Worm (Caenorhabditis elegans): ENCODE results near the gene bbs-5.

The bbs-5 gene

DNA sequence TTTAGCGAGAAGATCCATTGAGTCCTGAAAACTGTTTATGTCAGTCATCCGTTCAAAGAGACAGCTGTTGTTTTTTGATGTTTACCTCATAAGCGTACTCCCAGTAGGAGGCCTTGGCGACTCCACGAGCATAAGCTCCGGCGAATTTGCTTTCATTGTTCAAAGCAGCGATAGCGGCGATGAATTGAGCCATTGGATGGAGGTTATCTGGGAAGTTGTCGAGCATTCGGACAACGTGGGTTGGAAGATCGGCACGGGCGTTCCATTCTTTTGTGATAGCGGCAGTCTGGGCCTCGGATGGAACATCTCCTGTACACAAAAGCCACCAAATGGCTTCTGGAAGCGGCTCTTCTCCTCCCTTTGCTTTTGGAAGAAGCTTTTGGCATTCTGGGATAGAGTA lies 45.7 kb downstream of the bbs-5 start:
- TF ChIP-seq ZK546.5 (tag; optimal IDR thresholded peaks at IDR 0.05), result no peak
- TF ChIP-seq ztf-1 (GFP tag; conservative IDR thresholded peaks at IDR 0.05), result no peak
- no peak for TF ChIP-seq nhr-237 (tag; optimal IDR thresholded peaks at IDR 0.05)
- no peak for TF ChIP-seq lin-11 (tag; optimal IDR thresholded peaks at IDR 0.05)
- no peak for TF ChIP-seq nhr-129 (tag; optimal IDR thresholded peaks at IDR 0.05)
- no peak for TF ChIP-seq unc-39 (tag; optimal IDR thresholded peaks at IDR 0.05)
- no peak for TF ChIP-seq Y55F3AM.14 (GFP tag; optimal IDR thresholded peaks at IDR 0.05)
- no peak for TF ChIP-seq ama-1 (optimal IDR thresholded peaks at IDR 0.05)
- TF ChIP-seq nhr-10 (tag; optimal IDR thresholded peaks at IDR 0.05), result no peak
- no peak for TF ChIP-seq unc-55 (GFP tag; optimal IDR thresholded peaks at IDR 0.05)
- no peak for TF ChIP-seq mbf-1 (tag; optimal IDR thresholded peaks at IDR 0.05)
- TF ChIP-seq snpc-4 (tag; optimal IDR thresholded peaks at IDR 0.05), result no peak
- TF ChIP-seq dmd-4 (tag; optimal IDR thresholded peaks at IDR 0.05), result no peak
- TF ChIP-seq lsy-2 (tag; optimal IDR thresholded peaks at IDR 0.05), result no peak
- TF ChIP-seq elt-1 (tag; optimal IDR thresholded peaks at IDR 0.05), result no peak

DNA sequence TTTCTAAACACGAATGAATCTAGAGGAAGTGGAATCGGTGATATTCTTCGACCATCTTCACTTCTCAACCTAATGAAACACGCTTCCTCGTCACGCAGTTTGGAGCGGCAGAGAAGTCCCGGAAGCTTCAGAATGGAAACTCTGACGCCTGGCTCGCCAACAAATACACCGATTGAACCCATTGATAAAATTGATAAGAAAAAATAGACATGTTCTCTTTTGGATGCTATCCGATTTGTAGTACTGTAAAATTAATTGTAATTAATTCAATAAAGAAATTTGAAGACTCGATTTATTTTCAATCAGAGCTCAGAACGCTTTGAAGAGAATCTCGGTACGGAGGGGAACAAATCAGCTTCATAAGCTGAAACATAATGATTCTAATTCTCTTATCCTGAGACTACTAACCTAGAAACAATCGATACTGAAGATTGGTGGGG lies 47.0 kb downstream of the bbs-5 start:
- peak; percentile 85 for TF ChIP-seq ztf-4 (tag; optimal IDR thresholded peaks at IDR 0.05)
- TF ChIP-seq lin-39 (tag; optimal IDR thresholded peaks at IDR 0.05), result no peak
- TF ChIP-seq lsy-2 (tag; optimal IDR thresholded peaks at IDR 0.05), result peak in 1 of 2 experiments; percentile 80
- TF ChIP-seq crh-2 (tag; optimal IDR thresholded peaks at IDR 0.05), result peak; percentile 85
- TF ChIP-seq lin-13 (GFP tag; optimal IDR thresholded peaks at IDR 0.05), result peak; percentile 58
- TF ChIP-seq F13H6.1 (tag; optimal IDR thresholded peaks at IDR 0.05), result peak; percentile 71
- TF ChIP-seq sem-4 (tag; optimal IDR thresholded peaks at IDR 0.05), result peak; percentile 58
- TF ChIP-seq nhr-10 (tag; optimal IDR thresholded peaks at IDR 0.05), result no peak
- TF ChIP-seq nhr-25 (tag; optimal IDR thresholded peaks at IDR 0.05), result peak; percentile 59
- TF ChIP-seq sma-3 (GFP tag; optimal IDR thresholded peaks at IDR 0.05), result peak; percentile 75
- TF ChIP-seq ama-1 (optimal IDR thresholded peaks at IDR 0.05), result peak; percentile 89
- TF ChIP-seq sma-9 (GFP tag; optimal IDR thresholded peaks at IDR 0.05), result peak; percentile 8
- no peak for TF ChIP-seq sma-9 (tag; optimal IDR thresholded peaks at IDR 0.05)
- TF ChIP-seq nhr-6 (tag; optimal IDR thresholded peaks at IDR 0.05), result peak; percentile 13
- peak; percentile 6 for TF ChIP-seq nhr-129 (tag; optimal IDR thresholded peaks at IDR 0.05)
- TF ChIP-seq Y55F3AM.14 (GFP tag; optimal IDR thresholded peaks at IDR 0.05), result peak; percentile 41
- TF ChIP-seq mdl-1 (tag; optimal IDR thresholded peaks at IDR 0.05), result no peak
- peak; percentile 45 for TF ChIP-seq blmp-1 (tag; optimal IDR thresholded peaks at IDR 0.05; ENCODE audit: insufficient read depth)
- peak; percentile 32 for TF ChIP-seq gmeb-1 (tag; optimal IDR thresholded peaks at IDR 0.05)
- no peak for TF ChIP-seq zag-1 (tag; optimal IDR thresholded peaks at IDR 0.05)

- peak in 1 of 2 experiments; percentile 19 for TF ChIP-seq lsy-2 (tag; optimal IDR thresholded peaks at IDR 0.05)
- no peak for TF ChIP-seq nhr-11 (tag; optimal IDR thresholded peaks at IDR 0.05)
- peak; percentile 18 for TF ChIP-seq unc-55 (GFP tag; optimal IDR thresholded peaks at IDR 0.05)
Measured at ce11 chrIII:10211889-10212494, 49.6 kb downstream of the bbs-5 start, which contains the start of the genes blos-1 and best-18. TSS of gene blos-1 (minus strand) at chrIII:10211946. TSS of gene best-18 (plus strand) at chrIII:10212396.

- no peak for TF ChIP-seq elt-3 (tag; optimal IDR thresholded peaks at IDR 0.05)
- no peak for TF ChIP-seq egl-27 (tag; optimal IDR thresholded peaks at IDR 0.05)
- TF ChIP-seq unc-55 (GFP tag; optimal IDR thresholded peaks at IDR 0.05), result no peak
- no peak for TF ChIP-seq sem-4 (tag; optimal IDR thresholded peaks at IDR 0.05)
- no peak for TF ChIP-seq dmd-4 (tag; optimal IDR thresholded peaks at IDR 0.05)
- TF ChIP-seq nhr-129 (tag; optimal IDR thresholded peaks at IDR 0.05), result no peak
- TF ChIP-seq C34F6.9 (tag; optimal IDR thresholded peaks at IDR 0.05), result no peak
- no peak for TF ChIP-seq sma-9 (GFP tag; optimal IDR thresholded peaks at IDR 0.05)
- no peak for TF ChIP-seq sma-9 (tag; optimal IDR thresholded peaks at IDR 0.05)
- no peak for TF ChIP-seq ceh-82 (tag; optimal IDR thresholded peaks at IDR 0.05)
- TF ChIP-seq alr-1 (tag; optimal IDR thresholded peaks at IDR 0.05), result no peak
Measured at ce11 chrIII:10209703-10210102, 51.9 kb downstream of the bbs-5 start, which contains the start of gene T20G5.9. TSS of gene T20G5.9 (plus strand) at chrIII:10209840.
